Fruit fly (Drosophila melanogaster): ENCODE results near the gene Ppn.

DNA sequence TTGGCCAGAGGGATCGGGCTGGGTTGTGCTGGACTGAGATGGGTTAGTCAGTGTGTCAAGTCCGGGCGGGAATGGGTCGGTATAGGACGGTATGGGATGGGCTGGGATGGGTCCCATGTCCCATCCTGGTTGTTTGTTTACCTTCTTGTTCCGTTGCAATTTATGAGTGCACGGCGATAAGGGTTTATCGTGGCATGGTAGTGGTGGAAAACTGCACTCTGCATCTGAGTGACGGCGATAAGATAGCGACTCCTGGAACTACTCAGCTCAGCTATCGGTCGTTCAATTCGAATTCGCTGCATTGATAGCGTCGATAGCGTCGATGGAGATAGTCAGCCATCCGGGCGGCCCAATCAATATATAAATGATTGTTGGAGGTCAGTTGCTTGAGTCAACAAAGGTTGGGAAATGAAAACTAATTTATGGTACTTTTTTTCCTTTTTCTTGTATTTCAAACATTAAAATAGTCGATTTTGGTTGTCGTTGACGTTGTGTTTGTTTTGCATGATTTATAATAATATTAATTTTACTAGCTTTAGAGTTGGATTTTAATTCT is 40.5 kb upstream of the Ppn start:
- TF ChIP-seq Mio (GFP tag; optimal IDR thresholded peaks at IDR 0.05) = no peak
- TF ChIP-seq sage (GFP tag; optimal IDR thresholded peaks at IDR 0.05) = no peak
- TF ChIP-seq psq (GFP tag; optimal IDR thresholded peaks at IDR 0.05) = no peak
- no peak for TF ChIP-seq br (GFP tag; optimal IDR thresholded peaks at IDR 0.05)
- TF ChIP-seq Abd-B (GFP tag; optimal IDR thresholded peaks at IDR 0.05) = no peak
- TF ChIP-seq Myc (optimal IDR thresholded peaks at IDR 0.05) = no peak
